Fruit fly (Drosophila melanogaster) whole organism, embryonic: ENCODE results near the gene CG7227.

ENCODE experiments used
- Bgb ChIP-seq: fragments of 200-800 bp; sonication (Bioruptor generic); IDR thresholded peaks from 2 replicates; pipeline ENCODE4 v1.3.6; 2022; ENCODE audit warnings: missing biosample characterization, missing genetic modification characterization; ENCODE audit not compliant: partially characterized antibody
- CG10147 ChIP-seq: fragments of 200-800 bp; sonication (Bioruptor generic); optimal IDR thresholded peaks from 2 replicates; lab custom pipeline; 2019; ENCODE audit warnings: missing biosample characterization, mild to moderate bottlenecking, missing genetic modification characterization, moderate library complexity
- CG10366 ChIP-seq: fragments of 200-800 bp; sonication (Bioruptor generic); IDR thresholded peaks from 2 replicates; pipeline ENCODE4 v1.3.6; 2022; ENCODE audit warnings: missing biosample characterization, missing genetic modification characterization
- CG10431 ChIP-seq: fragments of 200-800 bp; sonication (Bioruptor generic); optimal IDR thresholded peaks from 3 replicates; lab custom pipeline; 2018; ENCODE audit warnings: missing biosample characterization, mild to moderate bottlenecking, missing genetic modification characterization
- CG11504 ChIP-seq: fragments of 200-800 bp; sonication (Bioruptor generic); optimal IDR thresholded peaks from 3 replicates; lab custom pipeline; 2019; ENCODE audit warnings: missing biosample characterization, mild to moderate bottlenecking, missing genetic modification characterization, moderate library complexity
- CG12219 ChIP-seq: fragments of 200-800 bp; sonication (Bioruptor generic); optimal IDR thresholded peaks from 3 replicates; lab custom pipeline; 2018; ENCODE audit warnings: missing biosample characterization, mild to moderate bottlenecking, missing genetic modification characterization
- CG13296 ChIP-seq: fragments of 200-800 bp; sonication (Bioruptor generic); optimal IDR thresholded peaks from 3 replicates; lab custom pipeline; 2018; ENCODE audit warnings: missing biosample characterization, mild to moderate bottlenecking, missing genetic modification characterization
- CG13775 ChIP-seq: fragments of 200-800 bp; sonication (Bioruptor generic); optimal IDR thresholded peaks from 3 replicates; lab custom pipeline; 2017; ENCODE audit warnings: missing biosample characterization, mild to moderate bottlenecking, missing genetic modification characterization
- CG15269 ChIP-seq: fragments of 200-800 bp; sonication (Bioruptor generic); optimal IDR thresholded peaks from 2 replicates; lab custom pipeline; 2018; ENCODE audit warnings: missing biosample characterization, mild to moderate bottlenecking, missing genetic modification characterization, moderate library complexity
- CG1529 ChIP-seq: fragments of 200-800 bp; sonication (Bioruptor generic); optimal IDR thresholded peaks from 3 replicates; lab custom pipeline; 2018; ENCODE audit warnings: missing biosample characterization, missing genetic modification characterization
- CG16813 ChIP-seq: fragments of 200-800 bp; sonication (Bioruptor generic); IDR thresholded peaks from 3 replicates; pipeline ENCODE4 v1.3.6; 2022; ENCODE audit warnings: missing biosample characterization, missing genetic modification characterization; ENCODE audit not compliant: partially characterized antibody
- CG17568 ChIP-seq: fragments of 200-800 bp; sonication (Bioruptor generic); optimal IDR thresholded peaks from 2 replicates; lab custom pipeline; 2018; ENCODE audit warnings: missing biosample characterization, mild to moderate bottlenecking, missing genetic modification characterization, moderate library complexity
- CG2678 ChIP-seq: fragments of 200-800 bp; sonication (Bioruptor generic); optimal IDR thresholded peaks from 3 replicates; lab custom pipeline; 2019; ENCODE audit warnings: missing biosample characterization, mild to moderate bottlenecking, missing genetic modification characterization, moderate library complexity
- CG2712 ChIP-seq: fragments of 200-800 bp; optimal IDR thresholded peaks from 3 replicates; lab custom pipeline; 2019; ENCODE audit warnings: missing biosample characterization, mild to moderate bottlenecking, missing genetic modification characterization, moderate library complexity
- CG30020 ChIP-seq: fragments of 200-800 bp; optimal IDR thresholded peaks from 2 replicates; lab custom pipeline; 2019; ENCODE audit warnings: missing biosample characterization, mild to moderate bottlenecking, missing genetic modification characterization, moderate library complexity
- CG31224 ChIP-seq: fragments of 200-800 bp; sonication (Bioruptor generic); IDR thresholded peaks from 2 replicates; pipeline ENCODE4 v1.3.6; 2022; ENCODE audit warnings: missing biosample characterization, missing genetic modification characterization
- CG43689 ChIP-seq: fragments of 200-800 bp; sonication (Bioruptor generic); IDR thresholded peaks from 2 replicates; pipeline ENCODE4 v1.3.6; 2022; ENCODE audit warnings: missing biosample characterization, missing genetic modification characterization
- CG5953 ChIP-seq: fragments of 200-800 bp; sonication (Bioruptor generic); IDR thresholded peaks from 2 replicates; pipeline ENCODE4 v1.3.6; 2022; ENCODE audit warnings: missing biosample characterization, missing genetic modification characterization
- CG6689 ChIP-seq: fragments of 200-800 bp; sonication (Bioruptor generic); IDR thresholded peaks from 2 replicates; pipeline ENCODE4 v1.3.6; 2022; ENCODE audit warnings: missing biosample characterization, missing genetic modification characterization
- CG7963 ChIP-seq: fragments of 200-800 bp; sonication (Bioruptor generic); IDR thresholded peaks from 3 replicates; pipeline ENCODE4 v1.3.6; 2022; ENCODE audit warnings: missing biosample characterization, missing genetic modification characterization; ENCODE audit not compliant: partially characterized antibody
- CG8478 ChIP-seq: fragments of >200 bp; optimal IDR thresholded peaks from 2 replicates; lab custom pipeline; 2018
- CG8944 ChIP-seq: fragments of 200-800 bp; sonication (Bioruptor generic); optimal IDR thresholded peaks from 3 replicates; lab custom pipeline; 2016; ENCODE audit warnings: missing biosample characterization, missing genetic modification characterization
- CrebB ChIP-seq: fragments of 200-800 bp; sonication (Bioruptor generic); optimal IDR thresholded peaks from 3 replicates; lab custom pipeline; 2018; ENCODE audit warnings: missing biosample characterization, mild to moderate bottlenecking, missing genetic modification characterization
- Dp ChIP-seq: fragments of 200-800 bp; sonication (Bioruptor generic); optimal IDR thresholded peaks from 2 replicates; lab custom pipeline; 2018; ENCODE audit warnings: missing biosample characterization, mild to moderate bottlenecking, missing genetic modification characterization, moderate library complexity
- E2f2 ChIP-seq: fragments of 200-800 bp; sonication (Bioruptor generic); IDR thresholded peaks from 2 replicates; pipeline ENCODE4 v1.3.6; 2022; ENCODE audit warnings: missing biosample characterization, missing genetic modification characterization
- HLH4C ChIP-seq: fragments of 200-800 bp; sonication (Bioruptor generic); IDR thresholded peaks from 3 replicates; pipeline ENCODE4 v1.3.6; 2022; ENCODE audit warnings: missing biosample characterization, missing genetic modification characterization; ENCODE audit not compliant: partially characterized antibody
- Hey ChIP-seq: fragments of 200-800 bp; sonication (Bioruptor generic); optimal IDR thresholded peaks from 3 replicates; lab custom pipeline; 2018; ENCODE audit warnings: missing biosample characterization, mild to moderate bottlenecking, missing genetic modification characterization
- Nf-YB ChIP-seq: fragments of 200-800 bp; sonication (Bioruptor generic); optimal IDR thresholded peaks from 3 replicates; lab custom pipeline; 2019; ENCODE audit warnings: missing biosample characterization, mild to moderate bottlenecking, missing genetic modification characterization, moderate library complexity
- Rfx ChIP-seq: fragments of 200-800 bp; sonication (Bioruptor generic); IDR thresholded peaks from 2 replicates; pipeline ENCODE4 v1.3.6; 2022; ENCODE audit warnings: missing biosample characterization, missing genetic modification characterization
- Sox100B ChIP-seq: fragments of 200-800 bp; sonication (Bioruptor generic); optimal IDR thresholded peaks from 3 replicates; lab custom pipeline; 2018; ENCODE audit warnings: missing biosample characterization, mild to moderate bottlenecking, missing genetic modification characterization
- cato ChIP-seq: fragments of 200-800 bp; sonication (Bioruptor generic); optimal IDR thresholded peaks from 2 replicates; lab custom pipeline; 2016; ENCODE audit warnings: missing biosample characterization, missing genetic modification characterization, borderline replicate concordance
- cwo ChIP-seq: fragments of 200-800 bp; sonication (Bioruptor generic); optimal IDR thresholded peaks from 3 replicates; lab custom pipeline; 2017; ENCODE audit warnings: missing biosample characterization, missing genetic modification characterization, mild to moderate bottlenecking, moderate library complexity, missing genetic modification reagents
- ftz-f1 ChIP-seq: fragments of 200-800 bp; sonication (Bioruptor generic); optimal IDR thresholded peaks from 2 replicates; lab custom pipeline; 2016; ENCODE audit warnings: missing biosample characterization, missing genetic modification characterization
- gem ChIP-seq: fragments of 200-800 bp; sonication (Bioruptor generic); optimal IDR thresholded peaks from 2 replicates; lab custom pipeline; 2019; ENCODE audit warnings: missing biosample characterization, mild to moderate bottlenecking, missing genetic modification characterization, moderate library complexity
- grn ChIP-seq: fragments of 200-800 bp; sonication (Bioruptor generic); optimal IDR thresholded peaks from 3 replicates; lab custom pipeline; 2017; ENCODE audit warnings: missing biosample characterization, missing genetic modification characterization
- kni ChIP-seq: fragments of 200-800 bp; sonication (Bioruptor generic); optimal IDR thresholded peaks from 3 replicates; lab custom pipeline; 2017; ENCODE audit warnings: mild to moderate bottlenecking, missing biosample characterization, missing genetic modification reagents, missing genetic modification characterization
- mld ChIP-seq: fragments of 200-800 bp; sonication (Bioruptor generic); IDR thresholded peaks from 3 replicates; pipeline ENCODE4 v1.3.6; 2022; ENCODE audit warnings: missing biosample characterization, missing genetic modification characterization; ENCODE audit not compliant: partially characterized antibody
- nerfin-2 ChIP-seq: fragments of 200-800 bp; sonication (Bioruptor generic); IDR thresholded peaks from 2 replicates; pipeline ENCODE4 v1.3.6; 2022; ENCODE audit warnings: missing biosample characterization, missing genetic modification characterization; ENCODE audit not compliant: partially characterized antibody
- nom ChIP-seq: fragments of 200-800 bp; sonication (Bioruptor generic); optimal IDR thresholded peaks from 2 replicates; lab custom pipeline; 2017; ENCODE audit warnings: missing biosample characterization, missing genetic modification characterization, mild to moderate bottlenecking, moderate library complexity, missing genetic modification reagents
- pan ChIP-seq, 4 experiments: fragments of >200 bp in 3 of 4; fragments of 200-800 bp in 1 of 4; sonication (Bioruptor generic) in 1 of 4; optimal IDR thresholded peaks in 3 of 4; IDR thresholded peaks in 1 of 4; 2 replicates each; pipeline versions ENCODE4 v1.3.6 to Lab custom; 2017 to 2022; ENCODE audit warnings: missing biosample characterization in 2 of 4, missing genetic modification characterization in 2 of 4, mixed read lengths in 1 of 4
- pzg ChIP-seq: fragments of 200-800 bp; sonication (Bioruptor generic); optimal IDR thresholded peaks from 3 replicates; lab custom pipeline; 2018; ENCODE audit warnings: missing biosample characterization, mild to moderate bottlenecking, missing genetic modification characterization, moderate library complexity
- ranshi ChIP-seq: fragments of 200-800 bp; sonication (Bioruptor generic); IDR thresholded peaks from 2 replicates; pipeline ENCODE4 v1.3.6; 2022; ENCODE audit warnings: missing biosample characterization, missing genetic modification characterization
- seq ChIP-seq: fragments of 200-800 bp; sonication (Bioruptor generic); IDR thresholded peaks from 2 replicates; pipeline ENCODE4 v1.3.6; 2022; ENCODE audit warnings: missing biosample characterization, missing genetic modification characterization
- so ChIP-seq: fragments of 200-800 bp; sonication (Bioruptor generic); IDR thresholded peaks from 3 replicates; pipeline ENCODE4 v1.3.6; 2022; ENCODE audit warnings: missing biosample characterization, missing genetic modification characterization

Gene CG7227

DNA sequence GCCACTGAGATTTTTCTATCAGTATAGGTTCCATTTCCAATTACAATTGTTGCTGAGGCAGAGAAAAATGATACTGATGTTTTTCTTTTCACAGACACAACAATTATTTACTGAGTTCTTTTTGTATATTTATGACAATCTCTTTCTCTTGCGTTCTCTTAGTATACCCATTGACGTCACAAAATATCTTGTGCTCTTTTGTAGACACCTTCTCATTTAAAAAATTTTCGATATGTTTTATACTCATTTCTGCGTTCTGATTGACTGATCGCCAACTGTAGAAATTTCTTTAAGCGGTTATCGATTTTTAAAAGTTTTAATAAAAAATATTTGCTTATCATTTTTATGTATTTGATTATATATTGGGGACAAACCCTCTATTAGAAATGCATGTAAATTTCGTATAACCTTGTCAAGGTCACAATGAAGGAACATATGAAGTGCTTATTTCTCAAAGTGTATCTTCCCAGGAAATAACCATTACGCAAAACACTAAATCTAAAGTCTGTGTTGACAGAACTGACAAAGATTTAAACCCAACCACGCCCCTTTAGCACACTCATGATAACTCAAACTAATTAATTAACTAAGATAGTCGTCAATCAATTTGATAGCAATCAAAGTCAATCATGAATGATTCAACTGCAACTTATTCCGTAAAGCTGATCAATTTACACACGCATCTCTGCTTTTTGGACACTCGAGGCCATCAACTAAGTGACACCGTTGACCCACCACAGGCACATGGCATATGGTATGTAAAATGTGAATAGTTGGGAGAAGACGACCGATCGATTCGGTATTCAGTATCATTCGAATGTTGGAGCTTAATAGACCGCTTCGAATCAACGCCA lies 12.9 kb upstream of the CG7227 start, which contains the start of the genes Glyat and Tg (continued):
- TF ChIP-seq nerfin-2 (GFP tag; lab: Robert Waterston, UW) (peak; percentile 49; the same call in 1 of the 2 replicates), Bgb (GFP tag; lab: Robert Waterston, UW) (peak; percentile 33; the same call in 1 of the 2 replicates), CG31224 (GFP tag; lab: Robert Waterston, UW) (peak; percentile 47; the same call in 1 of the 2 replicates), Rfx (GFP tag; lab: Robert Waterston, UW) (peak; percentile 73), ranshi (GFP tag; lab: Robert Waterston, UW) (peak; percentile 23; the same call in 1 of the 2 replicates), HLH4C (GFP tag; lab: Robert Waterston, UW) (peak; percentile 66), E2f2 (GFP tag; lab: Robert Waterston, UW) (peak; percentile 92), cwo (GFP tag; lab: Kevin White, UChicago) (peak; percentile 1), Hey (tag; lab: Kevin White, UChicago) (no peak), Dp (peak; percentile 77), CG1529 (GFP tag; lab: Kevin White, UChicago) (no peak), pzg (GFP tag; lab: Kevin White, UChicago) (peak; percentile 35), CG6689 (GFP tag; lab: Robert Waterston, UW) (peak; percentile 100), cato (no peak), CrebB (tag; lab: Kevin White, UChicago) (no peak), CG43689 (no peak), CG13775 (GFP tag; lab: Kevin White, UChicago) (peak; percentile 9), so (GFP tag; lab: Robert Waterston, UW) (no peak; the same call in 2 of the 3 replicates), CG30020 (tag; lab: Kevin White, UChicago) (peak; percentile 2), CG8944 (GFP tag; lab: Kevin White, UChicago) (no peak), CG2712 (tag; lab: Kevin White, UChicago) (peak; percentile 26), CG7963 (0 out of 3 replicates have a peak, but pooled peaks have one; percentile 43), CG8478 (lab: Kevin White, UChicago) (no peak), CG5953 (GFP tag; lab: Robert Waterston, UW) (no peak), CG16813 (peak; percentile 50; the same call in 2 of the 3 replicates), CG12219 (GFP tag; lab: Kevin White, UChicago) (no peak), CG10147 (no peak), kni (GFP tag; lab: Kevin White, UChicago) (no peak), Nf-YB (GFP tag; lab: Kevin White, UChicago) (no peak), mld (GFP tag; lab: Robert Waterston, UW) (no peak)

dm6 chr2L:8009283-8010211 lies 11.6 kb upstream of the CG7227 start, which contains the start of gene CG12560:
TSS of gene CG12560 (minus strand) at chr2L:8009477.
- TF ChIP-seq CG13296 (GFP tag; lab: Kevin White, UChicago) (no peak), pan (optimal IDR thresholded peaks at IDR 0.05; lab: Kevin White, UChicago) (no peak), pan (GFP tag; optimal IDR thresholded peaks at IDR 0.05 in 1 of 2, IDR thresholded peaks at IDR 0.05 in 1 of 2) (peak in 1 of 2 experiments; percentile 11), CG11504 (peak; percentile 64), CG6689 (GFP tag; lab: Robert Waterston, UW) (peak; percentile 23; the same call in 1 of the 2 replicates), E2f2 (GFP tag; lab: Robert Waterston, UW) (peak; percentile 18; the same call in 1 of the 2 replicates), ftz-f1 (GFP tag; lab: Kevin White, UChicago) (peak; percentile 80), CG10431 (GFP tag; lab: Kevin White, UChicago) (peak; percentile 14), Sox100B (GFP tag; lab: Kevin White, UChicago) (peak; percentile 19), CG15269 (peak; percentile 26), seq (GFP tag; lab: Robert Waterston, UW) (0 out of 2 replicates have a peak, but pooled peaks have one; percentile 7), CG17568 (GFP tag; lab: Kevin White, UChicago) (peak; percentile 45), grn (peak; percentile 78), gem (peak; percentile 24), CG2678 (tag; lab: Kevin White, UChicago) (peak; percentile 25), CG10366 (peak; percentile 18; the same call in 1 of the 2 replicates), nom (GFP tag; lab: Kevin White, UChicago) (peak; percentile 58)
